Fruit fly (Drosophila melanogaster) whole organism, prepupa: ENCODE measurements around the gene qtc.

Experiments
- Blimp-1 ChIP-seq: fragments of 200-800 bp; sonication (Bioruptor generic); optimal IDR thresholded peaks from 3 replicates; lab custom pipeline; 2017; ENCODE audit warnings: missing biosample characterization, missing genetic modification characterization, mild to moderate bottlenecking, moderate library complexity, missing genetic modification reagents
- CG10669 ChIP-seq: fragments of 200-800 bp; sonication (Bioruptor generic); optimal IDR thresholded peaks from 3 replicates; lab custom pipeline; 2018; ENCODE audit warnings: missing biosample characterization, mild to moderate bottlenecking, missing genetic modification characterization, moderate library complexity
- CG11902 ChIP-seq: fragments of 200-800 bp; sonication (Bioruptor generic); optimal IDR thresholded peaks from 3 replicates; lab custom pipeline; 2016; ENCODE audit warnings: missing biosample characterization, missing genetic modification characterization
- CG15336 ChIP-seq: fragments of 200-800 bp; sonication (Bioruptor generic); IDR thresholded peaks from 2 replicates; pipeline ENCODE4 v1.3.6; 2022; ENCODE audit warnings: missing biosample characterization, missing genetic modification characterization
- CG1621 ChIP-seq: fragments of 200-800 bp; sonication (Bioruptor generic); optimal IDR thresholded peaks from 3 replicates; lab custom pipeline; 2018; ENCODE audit warnings: missing biosample characterization, mild to moderate bottlenecking, missing genetic modification characterization
- CG16779 ChIP-seq: fragments of 200-800 bp; sonication (Bioruptor generic); optimal IDR thresholded peaks from 3 replicates; lab custom pipeline; 2017; ENCODE audit warnings: missing biosample characterization, mild to moderate bottlenecking, missing genetic modification characterization
- CG31627 ChIP-seq: fragments of 200-800 bp; sonication (Bioruptor generic); optimal IDR thresholded peaks from 3 replicates; lab custom pipeline; 2016; ENCODE audit warnings: missing biosample characterization, missing genetic modification characterization
- CG34406 ChIP-seq: fragments of 200-800 bp; sonication (Bioruptor generic); optimal IDR thresholded peaks from 3 replicates; lab custom pipeline; 2016; ENCODE audit warnings: missing biosample characterization, missing genetic modification characterization
- CG3919 ChIP-seq: fragments of 200-800 bp; sonication (Bioruptor generic); optimal IDR thresholded peaks from 3 replicates; lab custom pipeline; 2016; ENCODE audit warnings: missing biosample characterization, missing genetic modification characterization
- CG4318 ChIP-seq: fragments of 200-800 bp; sonication (Bioruptor generic); optimal IDR thresholded peaks from 3 replicates; lab custom pipeline; 2017; ENCODE audit warnings: missing biosample characterization, mild to moderate bottlenecking, missing genetic modification characterization
- CG6276 ChIP-seq: fragments of 200-800 bp; sonication (Bioruptor generic); optimal IDR thresholded peaks from 2 replicates; lab custom pipeline; 2017; ENCODE audit warnings: missing biosample characterization, mild to moderate bottlenecking, missing genetic modification characterization
- CG6792 ChIP-seq: fragments of 200-800 bp; sonication (Bioruptor generic); optimal IDR thresholded peaks from 3 replicates; lab custom pipeline; 2016; ENCODE audit warnings: missing biosample characterization, missing genetic modification characterization
- CG6854 ChIP-seq: fragments of 200-800 bp; sonication (Bioruptor generic); optimal IDR thresholded peaks from 2 replicates; lab custom pipeline; 2017; ENCODE audit warnings: missing biosample characterization, mild to moderate bottlenecking, missing genetic modification characterization
- CG7368 ChIP-seq: fragments of 200-800 bp; sonication (Bioruptor generic); optimal IDR thresholded peaks from 3 replicates; lab custom pipeline; 2016; ENCODE audit warnings: missing biosample characterization, missing genetic modification characterization
- CG8632 ChIP-seq: fragments of 200-800 bp; sonication (Bioruptor generic); optimal IDR thresholded peaks from 3 replicates; lab custom pipeline; 2016; ENCODE audit warnings: missing biosample characterization, missing genetic modification characterization
- CG9139 ChIP-seq: fragments of 200-800 bp; sonication (Bioruptor generic); optimal IDR thresholded peaks from 3 replicates; lab custom pipeline; 2017; ENCODE audit warnings: missing biosample characterization, mild to moderate bottlenecking, missing genetic modification characterization
- Eip75B ChIP-seq: fragments of 200-800 bp; sonication (Bioruptor generic); optimal IDR thresholded peaks from 3 replicates; lab custom pipeline; 2016; ENCODE audit warnings: missing biosample characterization, missing genetic modification characterization
- Eip78C ChIP-seq: fragments of 200-800 bp; sonication (Bioruptor generic); peaks from one replicate; lab custom pipeline; 2016; ENCODE audit warnings: missing biosample characterization, missing genetic modification characterization
- Eip93F ChIP-seq: fragments of 200-800 bp; sonication (Bioruptor generic); optimal IDR thresholded peaks from 2 replicates; lab custom pipeline; 2016; ENCODE audit warnings: missing biosample characterization, mild to moderate bottlenecking, missing genetic modification characterization
- Ets21C ChIP-seq: fragments of 200-800 bp; sonication (Bioruptor generic); optimal IDR thresholded peaks from 3 replicates; lab custom pipeline; 2016; ENCODE audit warnings: missing biosample characterization, missing genetic modification characterization
- Ets96B ChIP-seq: fragments of 200-800 bp; optimal IDR thresholded peaks from 2 replicates; lab custom pipeline; 2019; ENCODE audit warnings: missing biosample characterization, mild to moderate bottlenecking, missing genetic modification characterization, moderate library complexity
- Gug ChIP-seq: fragments of 200-800 bp; sonication (Bioruptor generic); IDR thresholded peaks from 2 replicates; pipeline ENCODE4 v1.3.6; 2022; ENCODE audit warnings: missing biosample characterization, missing genetic modification characterization
- Hr39 ChIP-seq: fragments of 200-800 bp; sonication (Bioruptor generic); optimal IDR thresholded peaks from 2 replicates; lab custom pipeline; 2016; ENCODE audit warnings: missing biosample characterization, missing genetic modification characterization
- Hr4 ChIP-seq: fragments of 200-800 bp; sonication (Bioruptor generic); optimal IDR thresholded peaks from 3 replicates; lab custom pipeline; 2016; ENCODE audit warnings: missing biosample characterization, missing genetic modification characterization
- OdsH ChIP-seq: fragments of 200-800 bp; sonication (Bioruptor generic); optimal IDR thresholded peaks from 3 replicates; lab custom pipeline; 2016; ENCODE audit warnings: missing biosample characterization, missing genetic modification characterization
- Smox ChIP-seq: fragments of 200-800 bp; sonication (Bioruptor generic); optimal IDR thresholded peaks from 3 replicates; lab custom pipeline; 2016; ENCODE audit warnings: missing biosample characterization, missing genetic modification characterization
- Sox102F ChIP-seq: fragments of 200-800 bp; sonication (Bioruptor generic); optimal IDR thresholded peaks from 2 replicates; lab custom pipeline; 2016; ENCODE audit warnings: missing biosample characterization, mild to moderate bottlenecking, missing genetic modification characterization
- Sox14 ChIP-seq: fragments of 200-800 bp; sonication (Bioruptor generic); optimal IDR thresholded peaks from 3 replicates; lab custom pipeline; 2016; ENCODE audit warnings: missing biosample characterization, missing genetic modification characterization
- Sox15 ChIP-seq: fragments of 200-800 bp; sonication (Bioruptor generic); optimal IDR thresholded peaks from 3 replicates; lab custom pipeline; 2016; ENCODE audit warnings: missing biosample characterization, missing genetic modification characterization
- achi ChIP-seq: fragments of 200-800 bp; sonication (Bioruptor generic); optimal IDR thresholded peaks from 3 replicates; lab custom pipeline; 2016; ENCODE audit warnings: missing biosample characterization, missing genetic modification characterization
- acj6 ChIP-seq: fragments of 200-800 bp; sonication (Bioruptor generic); optimal IDR thresholded peaks from 3 replicates; lab custom pipeline; 2016; ENCODE audit warnings: missing biosample characterization, missing genetic modification characterization
- cyc ChIP-seq: fragments of 200-800 bp; sonication (Bioruptor generic); optimal IDR thresholded peaks from 3 replicates; lab custom pipeline; 2016; ENCODE audit warnings: missing biosample characterization, missing genetic modification characterization
- esn ChIP-seq: fragments of 200-800 bp; sonication (Bioruptor generic); optimal IDR thresholded peaks from 2 replicates; lab custom pipeline; 2016; ENCODE audit warnings: missing biosample characterization, mild to moderate bottlenecking, missing genetic modification characterization, moderate library complexity
- fd85E ChIP-seq: fragments of 200-800 bp; sonication (Bioruptor generic); optimal IDR thresholded peaks from 3 replicates; lab custom pipeline; 2016; ENCODE audit warnings: missing biosample characterization, missing genetic modification characterization
- fkh ChIP-seq: fragments of 200-800 bp; sonication (Bioruptor generic); optimal IDR thresholded peaks from 3 replicates; lab custom pipeline; 2017; ENCODE audit warnings: missing biosample characterization, mild to moderate bottlenecking, missing genetic modification characterization, moderate library complexity
- net ChIP-seq: fragments of 200-800 bp; sonication (Bioruptor generic); optimal IDR thresholded peaks from 3 replicates; lab custom pipeline; 2016; ENCODE audit warnings: missing biosample characterization, missing genetic modification characterization
- salr ChIP-seq, 2 experiments: fragments of 200-800 bp; sonication (Bioruptor generic); optimal IDR thresholded peaks; 3 replicates each; lab custom pipeline; 2016 to 2018; ENCODE audit warnings: missing biosample characterization in 2 of 2, missing genetic modification characterization in 2 of 2, mild to moderate bottlenecking in 1 of 2
- spab ChIP-seq: fragments of 200-800 bp; sonication (Bioruptor generic); optimal IDR thresholded peaks from 2 replicates; lab custom pipeline; 2017; ENCODE audit warnings: missing biosample characterization, mild to moderate bottlenecking, missing genetic modification characterization, missing genetic modification reagents
- ss ChIP-seq, 2 experiments: fragments of 200-800 bp; sonication (Bioruptor generic); optimal IDR thresholded peaks; 2 replicates in 1 of 2; 3 replicates in 1 of 2; lab custom pipeline; 2017 to 2018; ENCODE audit warnings: mild to moderate bottlenecking in 2 of 2, missing biosample characterization in 2 of 2, missing genetic modification characterization in 2 of 2, moderate library complexity in 1 of 2
- svp ChIP-seq: fragments of 200-800 bp; sonication (Bioruptor generic); peaks from one replicate; lab custom pipeline; 2016; ENCODE audit warnings: missing biosample characterization, missing genetic modification characterization

The qtc gene

DNA sequence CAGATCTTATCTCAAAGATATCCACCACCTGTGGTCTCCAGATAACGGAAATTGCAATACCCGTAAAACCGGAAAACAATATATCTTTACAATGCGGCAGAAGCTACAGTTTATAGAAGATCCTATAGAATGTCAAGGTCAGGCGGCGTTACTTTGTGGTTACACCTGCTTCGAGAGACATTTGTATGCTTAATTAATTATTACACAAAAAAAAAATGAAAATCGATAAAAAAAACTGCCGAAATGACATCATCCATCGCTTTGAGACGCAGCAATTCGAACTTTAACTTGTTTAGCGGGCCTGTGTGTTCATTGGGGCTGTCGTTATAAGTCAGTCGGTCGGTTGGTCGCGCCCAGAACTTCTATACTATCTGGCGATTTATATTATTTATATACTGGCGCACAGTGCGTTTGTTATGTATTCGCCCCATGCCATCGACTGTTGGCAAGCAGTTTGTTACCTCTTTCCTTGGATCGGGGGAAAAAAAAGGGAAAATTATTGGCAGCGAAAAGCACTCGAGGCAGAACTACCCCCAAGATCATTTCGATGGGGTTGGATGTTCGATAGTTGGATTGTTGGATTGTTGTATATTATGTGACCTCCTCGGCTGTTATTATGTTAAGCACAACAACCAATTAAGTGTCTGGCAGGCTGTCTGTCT lies 50.8 kb downstream of the qtc start:
- TF ChIP-seq CG9139 (GFP tag; lab: Kevin White, UChicago) (no peak), net (GFP tag; lab: Kevin White, UChicago) (no peak), Eip75B (no peak), acj6 (GFP tag; lab: Kevin White, UChicago) (no peak), CG1621 (no peak), Smox (GFP tag; lab: Kevin White, UChicago) (no peak), achi (GFP tag; lab: Kevin White, UChicago) (no peak), Blimp-1 (GFP tag; lab: Kevin White, UChicago) (no peak), Eip78C (no peak), Eip93F (no peak), Hr39 (GFP tag; lab: Kevin White, UChicago) (no peak), Ets21C (GFP tag; lab: Kevin White, UChicago) (no peak), CG10669 (GFP tag; lab: Kevin White, UChicago) (no peak), CG31627 (GFP tag; lab: Kevin White, UChicago) (no peak), Sox15 (no peak), Gug (GFP tag; lab: Robert Waterston, UW) (no peak), ss (GFP tag; optimal IDR thresholded peaks at IDR 0.05; lab: Kevin White, UChicago) (no peak), CG3919 (GFP tag; lab: Kevin White, UChicago) (no peak)

- TF ChIP-seq fkh (GFP tag; lab: Kevin White, UChicago) (peak; percentile 86), CG11902 (GFP tag; lab: Kevin White, UChicago) (no peak)
Observed at dm6 chr2L:5113480-5114118, 53.0 kb downstream of the qtc start.

- TF ChIP-seq CG15336 (GFP tag; lab: Robert Waterston, UW) (no peak), CG1621 (no peak), CG4318 (GFP tag; lab: Kevin White, UChicago) (no peak), achi (GFP tag; lab: Kevin White, UChicago) (no peak), net (GFP tag; lab: Kevin White, UChicago) (no peak), salr (GFP tag; optimal IDR thresholded peaks at IDR 0.05; lab: Kevin White, UChicago) (no peak)
- TF ChIP-seq, all 60 proteins: peak for 0
Observed at dm6 chr2L:5114879-5115278, 54.3 kb downstream of the qtc start.

- TF ChIP-seq CG8632 (GFP tag; lab: Kevin White, UChicago) = no peak
- no peak for TF ChIP-seq fd85E (GFP tag; lab: Kevin White, UChicago)
- no peak for TF ChIP-seq CG6854 (GFP tag; lab: Kevin White, UChicago)
- TF ChIP-seq Ets21C (GFP tag; lab: Kevin White, UChicago) = no peak
- TF ChIP-seq CG7368 (GFP tag; lab: Kevin White, UChicago) = no peak
- TF ChIP-seq Blimp-1 (GFP tag; lab: Kevin White, UChicago) = no peak
- TF ChIP-seq CG6792 (GFP tag; lab: Kevin White, UChicago) = no peak
Observed at dm6 chr2L:5116489-5116888, 55.9 kb downstream of the qtc start.

DNA sequence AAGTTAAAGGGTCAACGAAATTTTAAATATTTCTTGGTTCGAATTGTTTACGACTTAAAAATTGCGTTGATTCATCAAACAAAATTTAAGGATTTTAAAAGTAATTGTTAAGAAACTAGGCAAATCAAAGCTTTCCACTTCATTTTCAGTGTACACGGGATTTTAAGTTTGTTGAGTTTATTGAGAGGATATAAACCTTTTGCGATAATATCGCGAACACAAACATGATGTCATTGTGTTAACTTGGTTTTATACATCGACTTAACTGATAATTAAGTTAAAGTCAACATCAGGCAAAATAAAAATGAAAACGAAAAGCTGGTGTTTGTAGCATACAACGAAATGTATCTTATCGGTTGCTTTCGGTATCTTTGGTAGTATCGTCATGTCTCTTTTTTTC lies 56.4 kb downstream of the qtc start:
- TF ChIP-seq CG6276 (GFP tag; lab: Kevin White, UChicago) (no peak), Hr4 (GFP tag; lab: Kevin White, UChicago) (no peak), Ets96B (tag; lab: Kevin White, UChicago) (no peak), achi (GFP tag; lab: Kevin White, UChicago) (no peak), CG34406 (no peak), CG9139 (GFP tag; lab: Kevin White, UChicago) (no peak), fkh (GFP tag; lab: Kevin White, UChicago) (peak; percentile 56), Sox15 (no peak), CG10669 (GFP tag; lab: Kevin White, UChicago) (no peak), CG31627 (GFP tag; lab: Kevin White, UChicago) (no peak), Sox14 (GFP tag; lab: Kevin White, UChicago) (no peak), CG15336 (GFP tag; lab: Robert Waterston, UW) (no peak), CG16779 (tag; lab: Kevin White, UChicago) (no peak), OdsH (GFP tag; lab: Kevin White, UChicago) (no peak), Sox102F (no peak), acj6 (GFP tag; lab: Kevin White, UChicago) (peak; percentile 7), Eip75B (no peak), svp (GFP tag; lab: Kevin White, UChicago) (no peak), esn (GFP tag; lab: Kevin White, UChicago) (peak; percentile 31), CG7368 (GFP tag; lab: Kevin White, UChicago) (no peak), CG3919 (GFP tag; lab: Kevin White, UChicago) (no peak), Eip78C (peak; percentile 61), net (GFP tag; lab: Kevin White, UChicago) (no peak), cyc (GFP tag; lab: Kevin White, UChicago) (no peak), spab (GFP tag; lab: Kevin White, UChicago) (no peak)
